Fruit fly (Drosophila melanogaster): ENCODE results near the gene CG2258.

The CG2258 gene

DNA sequence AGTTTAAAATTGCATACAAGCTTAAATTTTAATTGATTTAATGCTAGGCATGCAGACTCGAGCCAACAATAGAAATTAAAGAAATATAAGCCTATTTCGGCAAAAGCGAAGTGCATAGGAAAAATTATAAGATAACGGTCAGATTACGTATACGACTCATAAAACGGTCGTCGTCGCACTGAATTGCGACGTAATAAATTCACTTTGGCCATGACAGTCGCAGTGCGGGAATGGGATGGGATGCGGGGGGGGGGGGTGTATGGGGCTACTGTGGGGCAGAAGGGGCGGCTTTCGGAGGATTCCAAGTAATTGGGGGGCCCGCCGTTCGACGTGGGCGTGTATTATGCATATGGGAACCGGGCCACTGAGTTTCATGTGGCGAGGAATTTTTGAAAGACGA, 9.1 kb upstream of the CG2258 start:
- peak; percentile 68 for TF ChIP-seq tj (GFP tag; optimal IDR thresholded peaks at IDR 0.05)
- no peak for TF ChIP-seq cnc (optimal IDR thresholded peaks at IDR 0.05)
- TF ChIP-seq ovo (GFP tag; optimal IDR thresholded peaks at IDR 0.05) = peak; percentile 10

DNA sequence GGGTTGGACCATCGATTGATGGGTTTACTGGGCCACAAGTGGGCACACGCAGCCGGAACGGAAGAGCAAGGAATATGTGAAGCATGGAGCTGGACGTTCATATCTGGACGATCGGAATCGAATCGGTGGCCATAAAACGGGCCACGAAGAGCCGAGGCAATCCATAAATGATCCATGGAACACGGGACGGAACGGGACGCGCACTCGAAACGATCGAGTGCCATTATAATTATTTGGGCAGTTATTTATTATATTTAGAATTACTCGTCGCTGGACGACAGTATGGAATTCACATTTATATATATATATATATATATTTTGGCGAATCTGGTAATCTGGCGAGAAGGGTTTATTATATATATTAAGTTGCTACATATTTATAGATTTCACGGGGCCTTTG, 6.0 kb upstream of the CG2258 start:
- no peak for TF ChIP-seq cnc (optimal IDR thresholded peaks at IDR 0.05)
- TF ChIP-seq Clk (GFP tag; optimal IDR thresholded peaks at IDR 0.05) = no peak
- TF ChIP-seq CG11617 (GFP tag; optimal IDR thresholded peaks at IDR 0.05) = no peak
- TF ChIP-seq ovo (GFP tag; optimal IDR thresholded peaks at IDR 0.05) = no peak
- no peak for TF ChIP-seq bab1 (GFP tag; optimal IDR thresholded peaks at IDR 0.05)
- no peak for TF ChIP-seq Crg-1 (GFP tag; optimal IDR thresholded peaks at IDR 0.05)
- TF ChIP-seq CG7045 (GFP tag; optimal IDR thresholded peaks at IDR 0.05) = no peak
- no peak for TF ChIP-seq CG1620 (GFP tag; optimal IDR thresholded peaks at IDR 0.05)
- TF ChIP-seq CG12768 (GFP tag; optimal IDR thresholded peaks at IDR 0.05) = no peak
- no peak for TF ChIP-seq Mnt (GFP tag; optimal IDR thresholded peaks at IDR 0.05)
- TF ChIP-seq CG33017 (tag; optimal IDR thresholded peaks at IDR 0.05) = no peak
- no peak for TF ChIP-seq tj (GFP tag; optimal IDR thresholded peaks at IDR 0.05)

DNA sequence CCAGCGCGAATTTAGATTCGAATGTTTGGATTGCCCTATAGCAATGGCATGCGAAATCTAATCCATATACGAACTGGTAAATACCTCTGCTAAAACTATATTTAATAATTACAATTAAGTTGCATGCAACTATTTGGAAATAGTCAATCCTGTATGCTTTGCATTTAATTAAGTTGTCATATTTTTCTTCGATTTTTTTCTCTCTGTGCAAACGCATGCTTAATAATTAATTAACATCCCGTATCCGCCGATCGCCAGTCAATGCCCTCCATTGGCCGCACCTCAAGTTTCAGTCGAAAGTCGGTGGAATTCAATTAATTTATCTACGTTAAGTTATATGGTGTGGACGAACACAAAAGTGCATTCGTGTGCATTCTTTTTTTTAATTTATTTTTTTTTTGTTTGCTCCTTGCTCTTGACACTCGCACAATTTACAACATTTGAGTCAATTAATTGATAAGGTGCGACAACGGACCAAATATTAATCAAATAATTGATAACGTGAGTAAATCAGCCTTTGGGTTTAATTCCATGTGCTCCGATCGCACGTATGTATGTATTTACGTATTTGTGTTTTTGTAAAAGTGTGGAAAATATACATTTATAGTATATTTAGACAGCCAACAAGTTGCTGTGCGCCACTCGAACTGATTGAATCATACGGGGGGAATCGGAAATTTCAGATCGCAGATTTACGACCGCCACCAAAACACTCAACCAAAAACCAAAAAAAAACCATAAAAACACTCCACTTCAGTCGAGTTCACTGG, 4.6 kb upstream of the CG2258 start:
- no peak for TF ChIP-seq CG12768 (GFP tag; optimal IDR thresholded peaks at IDR 0.05)
- TF ChIP-seq cnc (optimal IDR thresholded peaks at IDR 0.05) = no peak
- no peak for TF ChIP-seq CG7101 (tag; optimal IDR thresholded peaks at IDR 0.05)
- TF ChIP-seq CG33017 (tag; optimal IDR thresholded peaks at IDR 0.05) = no peak
- TF ChIP-seq tj (GFP tag; optimal IDR thresholded peaks at IDR 0.05) = peak; percentile 84
- TF ChIP-seq ovo (GFP tag; optimal IDR thresholded peaks at IDR 0.05) = no peak
- no peak for TF ChIP-seq CG5204 (GFP tag; optimal IDR thresholded peaks at IDR 0.05)
- peak; percentile 77 for TF ChIP-seq Mnt (GFP tag; optimal IDR thresholded peaks at IDR 0.05)
- peak; percentile 70 for TF ChIP-seq cic (GFP tag; optimal IDR thresholded peaks at IDR 0.05)
- TF ChIP-seq Hr96 (GFP tag; optimal IDR thresholded peaks at IDR 0.05) = no peak
- no peak for TF ChIP-seq bab1 (GFP tag; optimal IDR thresholded peaks at IDR 0.05)
- no peak for TF ChIP-seq pad (GFP tag; optimal IDR thresholded peaks at IDR 0.05)
- TF ChIP-seq kay (GFP tag; ENCODE audit: borderline replicate concordance) = peak; percentile 92
- no peak for TF ChIP-seq Clk (GFP tag; optimal IDR thresholded peaks at IDR 0.05)
- no peak for TF ChIP-seq toe (GFP tag; optimal IDR thresholded peaks at IDR 0.05)
- TF ChIP-seq CG11617 (GFP tag; optimal IDR thresholded peaks at IDR 0.05) = peak; percentile 11
- TF ChIP-seq CG1620 (GFP tag; optimal IDR thresholded peaks at IDR 0.05) = no peak
- TF ChIP-seq CG14711 (tag; optimal IDR thresholded peaks at IDR 0.05) = peak; percentile 11
- no peak for TF ChIP-seq Crg-1 (GFP tag; optimal IDR thresholded peaks at IDR 0.05)
- no peak for TF ChIP-seq CG7045 (GFP tag; optimal IDR thresholded peaks at IDR 0.05)

DNA sequence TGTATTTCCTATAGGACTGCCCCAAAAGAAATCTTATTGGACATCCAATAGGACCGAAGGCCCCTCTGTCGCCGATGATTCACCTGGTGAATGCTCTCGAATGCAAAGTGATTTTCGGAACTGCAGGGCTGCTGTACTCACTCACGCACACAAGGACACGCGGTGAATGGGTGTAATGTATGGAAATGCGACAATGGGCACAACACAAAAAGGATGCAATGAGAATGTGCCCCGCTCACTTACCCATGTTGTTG, 1.1 kb downstream of the CG2258 start:
- no peak for TF ChIP-seq CG11617 (GFP tag; optimal IDR thresholded peaks at IDR 0.05)
- no peak for TF ChIP-seq CG7045 (GFP tag; optimal IDR thresholded peaks at IDR 0.05)
- TF ChIP-seq Crg-1 (GFP tag; optimal IDR thresholded peaks at IDR 0.05) = no peak
- TF ChIP-seq toe (GFP tag; optimal IDR thresholded peaks at IDR 0.05) = no peak
- no peak for TF ChIP-seq CG12768 (GFP tag; optimal IDR thresholded peaks at IDR 0.05)
- no peak for TF ChIP-seq Hr96 (GFP tag; optimal IDR thresholded peaks at IDR 0.05)
- TF ChIP-seq CG5204 (GFP tag; optimal IDR thresholded peaks at IDR 0.05) = no peak
- no peak for TF ChIP-seq ovo (GFP tag; optimal IDR thresholded peaks at IDR 0.05)
- no peak for TF ChIP-seq CG14711 (tag; optimal IDR thresholded peaks at IDR 0.05)
- TF ChIP-seq CG7101 (tag; optimal IDR thresholded peaks at IDR 0.05) = no peak
- no peak for TF ChIP-seq tj (GFP tag; optimal IDR thresholded peaks at IDR 0.05)

DNA sequence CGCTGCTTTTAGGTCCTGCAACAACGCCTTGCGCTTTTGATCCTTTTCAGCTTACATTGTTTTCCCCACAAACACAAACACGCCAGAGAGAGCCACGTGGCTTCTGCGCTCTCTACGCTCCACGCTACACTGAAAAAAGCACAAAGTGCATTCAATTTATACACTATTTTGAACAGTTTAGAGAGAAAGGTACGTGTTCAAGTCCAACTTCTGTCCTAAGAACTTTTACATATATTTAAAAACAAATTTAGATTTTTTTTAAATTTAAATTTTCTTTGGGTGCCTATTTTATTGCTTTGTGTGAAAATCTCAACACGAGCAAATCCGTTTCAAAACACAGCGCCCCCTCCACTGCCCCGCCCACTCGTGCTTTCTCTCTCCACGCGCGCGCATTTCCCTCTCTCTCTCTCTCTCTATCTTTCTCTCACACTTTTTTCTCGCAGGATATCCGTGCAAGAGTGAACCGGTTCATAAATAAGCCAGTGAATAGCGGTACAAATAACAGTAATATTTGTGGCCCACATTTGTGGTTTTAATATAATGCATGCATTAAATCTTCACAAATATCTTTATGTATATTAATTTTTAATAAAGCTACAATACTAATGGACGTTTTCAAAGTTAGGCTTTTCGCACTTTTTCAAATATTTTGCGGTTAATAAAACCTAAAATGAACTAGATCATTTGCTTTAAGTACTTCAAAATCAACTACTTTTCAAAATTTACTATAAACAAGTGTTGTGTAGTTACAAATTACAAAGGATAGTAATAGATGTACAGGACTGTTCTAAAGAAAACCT, 1.7 kb downstream of the CG2258 start:
- TF ChIP-seq CG12768 (GFP tag; optimal IDR thresholded peaks at IDR 0.05) = peak; percentile 52
- no peak for TF ChIP-seq Crg-1 (GFP tag; optimal IDR thresholded peaks at IDR 0.05)
- TF ChIP-seq cic (GFP tag; optimal IDR thresholded peaks at IDR 0.05) = no peak
- TF ChIP-seq CG5204 (GFP tag; optimal IDR thresholded peaks at IDR 0.05) = peak; percentile 6
- TF ChIP-seq tj (GFP tag; optimal IDR thresholded peaks at IDR 0.05) = peak; percentile 41
- peak; percentile 64 for TF ChIP-seq CG33017 (tag; optimal IDR thresholded peaks at IDR 0.05)
- peak; percentile 60 for TF ChIP-seq Clk (GFP tag; optimal IDR thresholded peaks at IDR 0.05)
- TF ChIP-seq CG11617 (GFP tag; optimal IDR thresholded peaks at IDR 0.05) = peak; percentile 66
- peak; percentile 10 for TF ChIP-seq ovo (GFP tag; optimal IDR thresholded peaks at IDR 0.05)
- TF ChIP-seq CG7045 (GFP tag; optimal IDR thresholded peaks at IDR 0.05) = peak; percentile 65
- TF ChIP-seq kay (GFP tag; ENCODE audit: borderline replicate concordance) = no peak
- TF ChIP-seq CG7101 (tag; optimal IDR thresholded peaks at IDR 0.05) = peak; percentile 76
- no peak for TF ChIP-seq toe (GFP tag; optimal IDR thresholded peaks at IDR 0.05)
- TF ChIP-seq Mnt (GFP tag; optimal IDR thresholded peaks at IDR 0.05) = peak; percentile 68
- TF ChIP-seq bab1 (GFP tag; optimal IDR thresholded peaks at IDR 0.05) = peak; percentile 12
- TF ChIP-seq CG14711 (tag; optimal IDR thresholded peaks at IDR 0.05) = peak; percentile 69
- TF ChIP-seq pad (GFP tag; optimal IDR thresholded peaks at IDR 0.05) = peak; percentile 34
- TF ChIP-seq CG1620 (GFP tag; optimal IDR thresholded peaks at IDR 0.05) = peak; percentile 16

DNA sequence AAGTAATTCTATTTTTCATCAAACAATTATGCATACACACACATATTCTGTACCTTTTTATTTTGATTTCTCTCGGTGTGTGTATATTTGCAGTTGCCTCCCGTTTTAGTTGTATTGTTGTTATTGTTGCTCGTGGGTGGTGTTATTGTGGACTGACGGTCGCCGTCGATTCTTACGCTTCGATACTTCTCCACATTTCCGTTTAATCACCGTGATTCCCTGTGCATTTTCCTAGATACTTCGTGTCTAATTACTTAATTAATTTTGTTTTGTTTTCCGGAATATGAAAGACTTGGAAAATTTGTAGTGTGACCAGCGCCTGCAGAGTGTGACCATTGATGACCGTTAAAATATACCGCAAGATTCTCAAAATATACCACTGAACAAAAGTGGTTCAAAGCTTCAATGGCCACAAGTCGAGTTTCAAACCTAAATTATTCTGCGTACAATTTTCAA, 8.1 kb downstream of the CG2258 start, which contains the start of gene UbcE2H:
TSS of gene UbcE2H (minus strand) at position 343 of the 456 bp plus-strand sequence.
- TF ChIP-seq CG14711 (tag; optimal IDR thresholded peaks at IDR 0.05) = peak; percentile 10
- TF ChIP-seq CG33017 (tag; optimal IDR thresholded peaks at IDR 0.05) = no peak
- TF ChIP-seq bab1 (GFP tag; optimal IDR thresholded peaks at IDR 0.05) = peak; percentile 60
